Worm (Caenorhabditis elegans) whole organism, mixed stage, embryonic: ENCODE results near the gene vps-53.
A peak's percentile ranks its signal among the peaks of the same experiment; 100 is the strongest.

Experiments
- M03D4.4 ChIP-seq: sonication (generic microtip); optimal IDR thresholded peaks from 2 replicates; lab custom pipeline; 2017; ENCODE audit warnings: mild to moderate bottlenecking, missing genetic modification characterization, missing compliant biosample characterization
- bed-3 ChIP-seq: fragments of 200-800 bp; sonication (Bioruptor generic); optimal IDR thresholded peaks from 3 replicates; lab custom pipeline; 2018; ENCODE audit warnings: mild to moderate bottlenecking, missing genetic modification characterization, moderate library complexity, missing compliant biosample characterization
- blmp-1 ChIP-seq: fragments of 150-350 bp; optimal IDR thresholded peaks from 2 replicates; lab custom pipeline; 2014; ENCODE audit warnings: missing biosample characterization, missing genetic modification characterization
- ceh-39 ChIP-seq: fragments of 150-350 bp; optimal IDR thresholded peaks from 2 replicates; lab custom pipeline; 2014; ENCODE audit warnings: missing biosample characterization, missing genetic modification characterization
- ceh-43 ChIP-seq: fragments of 200-800 bp; sonication (Bioruptor generic); optimal IDR thresholded peaks from 2 replicates; lab custom pipeline; 2018; ENCODE audit warnings: mild to moderate bottlenecking, missing genetic modification characterization, moderate library complexity, missing compliant biosample characterization
- ceh-83 ChIP-seq: fragments of 200-800 bp; sonication (Bioruptor generic); optimal IDR thresholded peaks from 2 replicates; lab custom pipeline; 2018; ENCODE audit warnings: mild to moderate bottlenecking, missing genetic modification characterization, missing compliant biosample characterization
- ces-1 ChIP-seq: fragments of 150-350 bp; optimal IDR thresholded peaks from 2 replicates; lab custom pipeline; 2014; ENCODE audit warnings: missing biosample characterization, missing genetic modification reagents, missing genetic modification characterization
- drap-1 ChIP-seq: fragments of 200-800 bp; sonication (Bioruptor generic); optimal IDR thresholded peaks from 3 replicates; lab custom pipeline; 2018; ENCODE audit warnings: mild to moderate bottlenecking, missing genetic modification characterization, missing compliant biosample characterization
- elt-1 ChIP-seq: sonication (generic microtip); optimal IDR thresholded peaks from 2 replicates; lab custom pipeline; 2017; ENCODE audit warnings: missing genetic modification characterization, mild to moderate bottlenecking, missing compliant biosample characterization, antibody characterized with exemption, moderate library complexity, borderline replicate concordance; ENCODE audit not compliant: insufficient read depth
- elt-3 ChIP-seq: fragments of 150-350 bp; optimal IDR thresholded peaks from 2 replicates; lab custom pipeline; 2014; ENCODE audit warnings: missing biosample characterization, missing genetic modification characterization
- flh-1 ChIP-seq: fragments of 200-800 bp; sonication (Bioruptor generic); optimal IDR thresholded peaks from 2 replicates; lab custom pipeline; 2018; ENCODE audit warnings: mild to moderate bottlenecking, missing genetic modification characterization, moderate library complexity, missing compliant biosample characterization
- ham-2 ChIP-seq: fragments of 200-800 bp; sonication (Bioruptor generic); optimal IDR thresholded peaks from 2 replicates; lab custom pipeline; 2018; ENCODE audit warnings: mild to moderate bottlenecking, missing genetic modification characterization, missing compliant biosample characterization
- hlh-1 ChIP-seq: fragments of 150-350 bp; optimal IDR thresholded peaks from 2 replicates; lab custom pipeline; 2014; ENCODE audit warnings: missing biosample characterization, missing genetic modification reagents, missing genetic modification characterization
- lin-13 ChIP-seq: fragments of 150-350 bp; optimal IDR thresholded peaks from 2 replicates; lab custom pipeline; 2014; ENCODE audit warnings: missing biosample characterization, missing genetic modification characterization
- lsy-2 ChIP-seq: fragments of 150-350 bp; optimal IDR thresholded peaks from 2 replicates; lab custom pipeline; 2014; ENCODE audit warnings: missing biosample characterization, missing genetic modification characterization
- mab-5 ChIP-seq: fragments of 150-350 bp; optimal IDR thresholded peaks from 2 replicates; lab custom pipeline; 2014; ENCODE audit warnings: missing biosample characterization, missing genetic modification characterization
- mep-1 ChIP-seq: fragments of 150-350 bp; optimal IDR thresholded peaks from 2 replicates; lab custom pipeline; 2017; ENCODE audit warnings: missing biosample characterization, missing genetic modification reagents, missing genetic modification characterization, inconsistent platforms
- mls-2 ChIP-seq: sonication (generic microtip); optimal IDR thresholded peaks from 2 replicates; lab custom pipeline; 2016; ENCODE audit warnings: mild to moderate bottlenecking, missing genetic modification characterization, moderate library complexity, missing compliant biosample characterization
- nhr-12 ChIP-seq: fragments of 150-350 bp; optimal IDR thresholded peaks from 2 replicates; lab custom pipeline; 2014; ENCODE audit warnings: missing biosample characterization, missing genetic modification characterization
- nhr-2 ChIP-seq: fragments of 150-350 bp; optimal IDR thresholded peaks from 2 replicates; lab custom pipeline; 2014; ENCODE audit warnings: missing biosample characterization, missing genetic modification characterization
- nhr-237 ChIP-seq: fragments of 150-350 bp; optimal IDR thresholded peaks from 2 replicates; lab custom pipeline; 2014; ENCODE audit warnings: missing biosample characterization, missing genetic modification characterization
- nhr-28 ChIP-seq: fragments of 150-350 bp; optimal IDR thresholded peaks from 2 replicates; lab custom pipeline; 2014; ENCODE audit warnings: missing biosample characterization, missing genetic modification characterization
- nhr-76 ChIP-seq: sonication (generic microtip); optimal IDR thresholded peaks from 2 replicates; lab custom pipeline; 2017; ENCODE audit warnings: missing biosample characterization, missing genetic modification characterization
- pha-4 ChIP-seq: fragments of 150-350 bp; optimal IDR thresholded peaks from 2 replicates; lab custom pipeline; 2018; ENCODE audit warnings: missing biosample characterization, missing genetic modification reagents, missing genetic modification characterization
- sem-2 ChIP-seq: fragments of 200-800 bp; sonication (Bioruptor generic); optimal IDR thresholded peaks from 2 replicates; lab custom pipeline; 2018; ENCODE audit warnings: mild to moderate bottlenecking, missing genetic modification characterization, missing compliant biosample characterization
- sptf-1 ChIP-seq: sonication (generic microtip); optimal IDR thresholded peaks from 2 replicates; lab custom pipeline; 2017; ENCODE audit warnings: mild to moderate bottlenecking, missing genetic modification characterization, moderate library complexity, missing compliant biosample characterization
- unc-120 ChIP-seq: sonication (generic microtip); optimal IDR thresholded peaks from 2 replicates; lab custom pipeline; 2017; ENCODE audit warnings: missing genetic modification characterization, missing compliant biosample characterization; ENCODE audit not compliant: poor library complexity, severe bottlenecking
- unc-39 ChIP-seq: fragments of 150-350 bp; optimal IDR thresholded peaks from 2 replicates; lab custom pipeline; 2014; ENCODE audit warnings: missing biosample characterization, missing genetic modification characterization
- unc-62 ChIP-seq: fragments of 150-350 bp; optimal IDR thresholded peaks from 2 replicates; lab custom pipeline; 2014; ENCODE audit warnings: missing biosample characterization, missing genetic modification reagents, missing genetic modification characterization
- zip-8 ChIP-seq: fragments of 150-350 bp; optimal IDR thresholded peaks from 2 replicates; lab custom pipeline; 2014; ENCODE audit warnings: missing biosample characterization, missing genetic modification characterization
- ztf-11 ChIP-seq: fragments of 150-350 bp; optimal IDR thresholded peaks from 2 replicates; lab custom pipeline; 2014; ENCODE audit warnings: missing biosample characterization, missing genetic modification characterization

vps-53 gene

ce11 chrIII:9780254-9780653 is 22.9 kb upstream of the vps-53 start, which contains the start of gene sqv-3:
sqv-3 (minus strand) TSS chrIII:9780354.
- no peak for TF ChIP-seq pha-4 (tag; lab: Kevin White, UChicago)
- TF ChIP-seq ztf-11 (tag; lab: Kevin White, UChicago), result no peak
- TF ChIP-seq bed-3 (GFP tag; lab: Kevin White, UChicago), result no peak
- TF ChIP-seq nhr-76 (tag; lab: Kevin White, UChicago), result no peak
- no peak for TF ChIP-seq ceh-39
- no peak for TF ChIP-seq lin-13
- TF ChIP-seq sem-2, result no peak

- no peak for TF ChIP-seq bed-3 (GFP tag; lab: Kevin White, UChicago)
- no peak for TF ChIP-seq M03D4.4 (tag; lab: Kevin White, UChicago)
- no peak for TF ChIP-seq blmp-1
- no peak for TF ChIP-seq lin-13
- no peak for TF ChIP-seq unc-39
- TF ChIP-seq mab-5 (tag; lab: Kevin White, UChicago), result no peak
- no peak for TF ChIP-seq ham-2 (GFP tag; lab: Kevin White, UChicago)
- TF ChIP-seq ceh-83 (GFP tag; lab: Kevin White, UChicago), result no peak
- TF ChIP-seq ztf-11 (tag; lab: Kevin White, UChicago), result no peak
- no peak for TF ChIP-seq nhr-12
- TF ChIP-seq nhr-76 (tag; lab: Kevin White, UChicago), result no peak
- TF ChIP-seq mls-2 (tag; lab: Kevin White, UChicago), result no peak
- no peak for TF ChIP-seq drap-1
- no peak for TF ChIP-seq flh-1 (GFP tag; lab: Kevin White, UChicago)
- no peak for TF ChIP-seq elt-1 (tag; lab: Kevin White, UChicago)
- TF ChIP-seq ces-1 (GFP tag; lab: Kevin White, UChicago), result no peak
- no peak for TF ChIP-seq nhr-2 (tag; lab: Kevin White, UChicago)
- TF ChIP-seq ceh-39, result no peak
- no peak for TF ChIP-seq ceh-43 (GFP tag; lab: Kevin White, UChicago)
- no peak for TF ChIP-seq nhr-237 (tag; lab: Kevin White, UChicago)
- TF ChIP-seq, all 35 proteins: peak for 0
Observed at ce11 chrIII:9779080-9779479, 21.8 kb upstream of the vps-53 start.

ce11 chrIII:9776323-9776722 is 19.0 kb upstream of the vps-53 start, which contains the start of gene usp-46:
usp-46 (plus strand) TSS chrIII:9776623.
- TF ChIP-seq unc-39 (no peak), unc-120 (tag; lab: Kevin White, UChicago) (peak; percentile 20), ceh-39 (peak; percentile 16), sptf-1 (tag; lab: Kevin White, UChicago) (no peak)

DNA sequence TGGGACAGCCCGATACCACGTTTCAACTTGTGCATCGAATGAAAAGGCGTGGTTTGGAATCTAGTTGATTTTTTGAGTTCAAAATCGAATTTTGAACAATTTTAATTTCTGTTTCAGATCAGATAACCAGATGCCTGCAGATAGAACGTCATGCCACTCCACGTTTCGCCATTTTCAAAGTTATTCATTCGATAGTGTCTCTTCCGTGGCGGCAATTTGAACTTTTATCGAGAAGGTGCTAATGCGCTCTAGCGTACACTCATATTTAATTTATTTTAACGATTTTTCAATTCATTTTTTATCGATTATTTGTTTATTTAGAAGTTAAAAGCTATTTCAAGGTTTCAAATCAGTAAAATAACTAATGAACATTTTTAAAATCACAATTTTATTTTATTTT is 18.6 kb upstream of the vps-53 start:
- no peak for TF ChIP-seq ztf-11 (tag; lab: Kevin White, UChicago)
- TF ChIP-seq lsy-2 (tag; lab: Kevin White, UChicago), result no peak
- no peak for TF ChIP-seq unc-62 (GFP tag; lab: Kevin White, UChicago)
- TF ChIP-seq nhr-28 (tag; lab: Kevin White, UChicago), result no peak
- TF ChIP-seq zip-8 (tag; lab: Kevin White, UChicago), result no peak
- no peak for TF ChIP-seq elt-3 (tag; lab: Kevin White, UChicago)
- no peak for TF ChIP-seq pha-4 (tag; lab: Kevin White, UChicago)
- no peak for TF ChIP-seq nhr-76 (tag; lab: Kevin White, UChicago)

DNA sequence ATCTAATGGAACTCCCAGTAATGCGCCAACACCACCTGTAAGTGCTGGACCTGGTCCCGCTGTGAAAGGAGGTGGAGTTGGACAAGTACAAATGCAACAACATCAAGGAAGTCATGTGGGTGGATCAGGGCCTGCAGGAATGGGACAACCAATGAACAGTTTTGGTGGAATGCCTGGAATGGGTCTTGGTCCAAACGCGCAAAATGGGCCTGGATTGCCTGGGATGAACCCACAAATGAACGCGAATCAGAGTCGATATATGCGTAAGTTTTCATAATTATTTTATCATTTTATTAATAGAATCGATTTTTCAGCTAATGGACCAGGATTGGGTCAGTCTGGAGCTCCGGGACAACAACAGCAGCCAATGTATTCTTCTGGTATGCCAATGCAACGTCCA is 15.1 kb upstream of the vps-53 start:
- TF ChIP-seq lin-13 (no peak), hlh-1 (no peak), unc-62 (GFP tag; lab: Kevin White, UChicago) (no peak), ces-1 (GFP tag; lab: Kevin White, UChicago) (no peak), elt-1 (tag; lab: Kevin White, UChicago) (no peak), ztf-11 (tag; lab: Kevin White, UChicago) (no peak), ham-2 (GFP tag; lab: Kevin White, UChicago) (no peak), mep-1 (no peak), ceh-39 (no peak), nhr-76 (tag; lab: Kevin White, UChicago) (no peak)
- TF ChIP-seq, all 35 proteins: peak for 0
